Worm (Caenorhabditis elegans) whole organism, late embryonic: ENCODE measurements around the gene gst-7.

ENCODE experiments used
- K02D7.2 ChIP-seq: sonication (generic microtip); optimal IDR thresholded peaks from 2 replicates; lab custom pipeline; 2017; ENCODE audit warnings: mild to moderate bottlenecking, missing genetic modification characterization, missing compliant biosample characterization
- ama-1 ChIP-seq: fragments of 150-350 bp; optimal IDR thresholded peaks from 2 replicates; lab custom pipeline; 2014
- elt-2 ChIP-seq: sonication (generic microtip); optimal IDR thresholded peaks from 2 replicates; lab custom pipeline; 2016; ENCODE audit warnings: missing genetic modification reagents, missing genetic modification characterization, missing compliant biosample characterization
- elt-4 ChIP-seq: sonication (generic microtip); optimal IDR thresholded peaks from 2 replicates; lab custom pipeline; 2016; ENCODE audit warnings: missing genetic modification characterization, missing compliant biosample characterization
- ets-4 ChIP-seq: sonication (generic microtip); optimal IDR thresholded peaks from 2 replicates; lab custom pipeline; 2016; ENCODE audit warnings: missing genetic modification characterization, missing compliant biosample characterization
- nhr-11 ChIP-seq: fragments of 150-350 bp; optimal IDR thresholded peaks from 2 replicates; lab custom pipeline; 2014; ENCODE audit warnings: missing biosample characterization, missing genetic modification characterization
- ztf-16 ChIP-seq: sonication (generic microtip); optimal IDR thresholded peaks from 2 replicates; lab custom pipeline; 2017; ENCODE audit warnings: missing genetic modification characterization, missing compliant biosample characterization

DNA sequence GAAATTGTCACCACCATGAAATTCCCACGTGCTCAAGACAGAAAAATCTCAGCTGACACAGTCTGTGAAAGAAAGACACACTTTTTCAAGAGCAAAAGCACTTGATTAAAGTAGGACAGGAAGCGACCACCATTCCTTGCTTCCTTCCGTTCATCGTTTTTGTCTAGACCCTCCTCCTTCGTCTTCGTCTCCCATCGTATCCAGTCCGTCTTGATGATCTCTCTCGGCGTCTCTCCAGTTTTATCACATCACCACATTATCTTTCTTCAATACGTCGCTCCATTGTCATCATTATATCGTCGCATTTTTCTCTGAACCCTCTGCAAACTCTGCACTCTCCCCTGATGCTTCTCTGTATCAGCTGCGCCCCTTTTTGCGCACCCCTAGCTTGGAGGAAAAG, 26.3 kb downstream of the gst-7 start:
- no peak for TF ChIP-seq nhr-11 (tag; lab: Kevin White, UChicago)
- TF ChIP-seq ama-1 (lab: Kevin White, UChicago), result no peak
- TF ChIP-seq elt-2 (tag; lab: Kevin White, UChicago), result peak; percentile 22
- no peak for TF ChIP-seq ztf-16 (tag; lab: Kevin White, UChicago)
- no peak for TF ChIP-seq elt-4 (tag; lab: Kevin White, UChicago)
- TF ChIP-seq ets-4 (tag; lab: Kevin White, UChicago), result no peak
- TF ChIP-seq K02D7.2, result no peak
